Fruit fly (Drosophila melanogaster): Measurements from ENCODE around the gene Sema5c.

DNA sequence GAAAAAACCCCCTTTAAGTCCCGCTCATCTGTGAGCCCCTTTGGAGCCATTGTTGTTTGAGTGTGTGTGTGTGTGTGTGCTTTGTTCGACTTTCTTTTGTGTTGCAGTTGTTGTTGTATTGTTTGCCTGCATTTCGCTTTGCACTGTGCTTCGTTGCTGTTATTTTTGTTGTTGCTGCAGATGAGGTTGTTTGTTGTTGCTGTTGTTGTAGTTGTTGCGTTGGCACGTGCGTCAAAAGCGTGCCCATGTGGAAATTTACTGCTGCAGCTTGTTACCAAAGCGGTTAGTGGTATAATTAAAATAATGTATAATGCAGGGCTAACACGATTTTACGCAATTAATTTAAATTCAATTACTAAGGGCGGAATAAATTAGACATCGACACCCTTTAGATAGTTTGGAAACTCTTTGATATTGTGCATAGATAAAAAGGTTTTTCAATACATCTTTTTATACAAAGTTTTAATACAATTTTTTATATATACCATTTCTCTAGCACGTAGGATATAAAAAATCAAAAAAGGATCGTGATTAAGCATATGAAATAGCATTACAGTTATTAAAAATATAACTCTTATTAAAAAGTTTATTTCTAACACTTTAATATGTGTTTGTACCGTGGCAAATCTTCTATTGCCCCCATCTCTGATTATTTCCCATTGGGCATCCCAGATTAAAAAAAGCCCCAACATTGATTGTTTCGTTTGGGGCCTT lies 8.7 kb upstream of the Sema5c start:
- TF ChIP-seq Myc (optimal IDR thresholded peaks at IDR 0.05) (no peak), h (optimal IDR thresholded peaks at IDR 0.05) (no peak), insv (optimal IDR thresholded peaks at IDR 0.05) (no peak), Sin3A (optimal IDR thresholded peaks at IDR 0.05) (no peak), psq (optimal IDR thresholded peaks at IDR 0.05) (no peak), ttk (optimal IDR thresholded peaks at IDR 0.05) (no peak)
